Worm (Caenorhabditis elegans) whole organism, late embryonic: ENCODE measurements around the gene cpg-7.

Experiments used
- dmd-4 ChIP-seq: sonication (generic microtip); optimal IDR thresholded peaks from 2 replicates; lab custom pipeline; 2016; ENCODE audit warnings: borderline replicate concordance, missing genetic modification characterization, missing compliant biosample characterization
- nhr-11 ChIP-seq: fragments of 150-350 bp; optimal IDR thresholded peaks from 2 replicates; lab custom pipeline; 2014; ENCODE audit warnings: missing biosample characterization, missing genetic modification characterization
- pax-1 ChIP-seq: fragments of 150-350 bp; optimal IDR thresholded peaks from 2 replicates; lab custom pipeline; 2014; ENCODE audit warnings: missing biosample characterization, missing genetic modification characterization
- pqm-1 ChIP-seq: sonication (generic microtip); optimal IDR thresholded peaks from 2 replicates; lab custom pipeline; 2016; ENCODE audit warnings: missing genetic modification characterization, missing compliant biosample characterization
- sox-4 ChIP-seq: sonication (generic microtip); optimal IDR thresholded peaks from 2 replicates; lab custom pipeline; 2017; ENCODE audit warnings: mild to moderate bottlenecking, missing genetic modification characterization, inconsistent platforms, missing compliant biosample characterization

- TF ChIP-seq sox-4 (no peak), nhr-11 (tag; lab: Kevin White, UChicago) (no peak), pax-1 (tag; lab: Kevin White, UChicago) (no peak), pqm-1 (tag; lab: Kevin White, UChicago) (no peak), dmd-4 (tag; lab: Kevin White, UChicago) (no peak)
Observed at ce11 chrII:14098348-14098747, 10.7 kb downstream of the cpg-7 start.
